Fruit fly (Drosophila melanogaster) Kc167 (cell line): ENCODE results near the gene w.

Experiments used
- Myc ChIP-seq: fragments of >200 bp; optimal IDR thresholded peaks from 2 replicates; lab custom pipeline; 2017; ENCODE audit warnings: missing external identifiers
- Sin3A ChIP-seq: fragments of >200 bp; optimal IDR thresholded peaks from 2 replicates; lab custom pipeline; 2018; ENCODE audit warnings: missing external identifiers
- h ChIP-seq: fragments of >200 bp; optimal IDR thresholded peaks from 3 replicates; lab custom pipeline; 2018; ENCODE audit warnings: missing external identifiers
- insv ChIP-seq: fragments of >200 bp; optimal IDR thresholded peaks from 3 replicates; lab custom pipeline; 2018; ENCODE audit warnings: missing external identifiers
- psq ChIP-seq: fragments of >200 bp; optimal IDR thresholded peaks from 2 replicates; lab custom pipeline; 2017; ENCODE audit warnings: missing external identifiers
- ttk ChIP-seq: sonication (Bioruptor generic); optimal IDR thresholded peaks from 2 replicates; lab custom pipeline; 2017; ENCODE audit warnings: missing external identifiers

The w gene

DNA sequence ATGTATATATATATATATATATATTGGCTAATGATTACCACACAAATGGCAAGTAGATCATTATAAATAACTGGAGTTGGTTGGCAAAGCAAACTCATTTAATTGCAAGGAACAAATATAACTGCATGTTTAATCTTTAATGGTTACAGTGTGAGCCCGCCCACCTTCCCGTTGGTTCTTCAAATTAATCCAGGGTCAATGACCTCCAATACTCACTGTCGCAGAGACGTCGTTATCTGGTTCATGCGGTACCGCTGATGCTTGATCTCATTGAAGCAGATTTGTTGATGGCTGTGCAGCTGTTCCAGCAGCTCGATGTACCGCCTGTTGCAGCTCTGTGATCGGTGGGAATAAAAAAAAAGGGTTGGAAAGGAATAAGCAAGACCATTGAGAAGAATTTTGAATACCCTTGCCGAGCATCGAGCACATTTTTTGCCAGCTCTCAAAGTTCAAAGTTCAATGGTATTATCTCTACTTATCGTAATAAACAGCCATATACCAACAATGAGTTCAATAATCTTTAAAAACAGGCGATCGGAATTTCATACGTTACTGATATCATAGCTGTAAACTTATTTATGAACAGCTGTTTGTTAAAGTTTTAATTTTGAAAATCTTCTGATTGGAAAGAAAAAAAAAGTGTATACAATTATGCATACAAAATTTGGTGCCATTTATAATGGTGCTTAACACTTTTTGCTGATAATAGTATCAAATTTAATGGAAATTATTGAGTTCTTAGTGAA is 7.8 kb downstream of the w start:
- TF ChIP-seq h (lab: Kevin White, UChicago) = no peak
- no peak for TF ChIP-seq Myc (lab: Kevin White, UChicago)
- no peak for TF ChIP-seq psq (lab: Kevin White, UChicago)
- TF ChIP-seq ttk (lab: Kevin White, UChicago) = no peak

DNA sequence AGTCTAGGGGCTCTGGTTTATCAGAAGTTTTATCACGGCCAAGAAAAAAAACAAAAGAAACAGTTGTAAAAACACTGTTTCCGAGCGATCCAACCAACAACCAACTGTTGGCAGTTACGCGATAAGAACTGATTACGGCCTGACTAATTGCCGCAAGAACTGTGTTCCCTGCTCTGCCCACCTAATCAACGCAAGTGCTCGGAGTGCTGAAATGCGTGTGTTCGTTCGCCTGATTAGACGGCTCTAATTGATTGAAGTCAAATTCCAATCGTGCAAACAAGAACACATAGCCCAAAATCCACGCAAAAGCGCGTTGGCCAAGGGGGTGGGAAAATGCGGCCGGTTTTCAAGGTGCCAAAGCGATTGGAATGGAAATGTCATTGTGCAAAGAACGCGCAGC is 8.4 kb downstream of the w start:
- TF ChIP-seq psq (lab: Kevin White, UChicago) = no peak
- TF ChIP-seq insv (lab: Kevin White, UChicago) = no peak
- no peak for TF ChIP-seq Sin3A (lab: Kevin White, UChicago)
- no peak for TF ChIP-seq h (lab: Kevin White, UChicago)
- no peak for TF ChIP-seq Myc (lab: Kevin White, UChicago)
- no peak for TF ChIP-seq ttk (lab: Kevin White, UChicago)

DNA sequence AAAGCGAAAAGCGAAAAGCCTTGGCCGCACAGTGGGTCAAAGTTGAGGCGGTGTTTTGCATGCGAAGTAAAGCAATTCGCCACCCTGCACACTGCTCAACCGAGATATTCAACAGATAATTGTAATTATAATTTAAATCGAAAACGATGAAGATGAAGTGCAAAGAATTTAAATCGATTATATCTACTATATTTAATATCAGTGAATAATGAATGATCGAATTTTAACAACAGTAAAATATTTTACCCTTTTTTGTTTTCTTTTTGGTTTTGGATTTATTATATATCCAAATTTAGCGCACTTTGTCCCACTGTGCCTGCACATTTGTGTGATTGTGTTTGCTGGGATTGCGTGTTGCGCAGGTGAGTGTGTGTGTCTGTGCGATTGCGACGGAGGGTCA is 9.0 kb downstream of the w start:
- TF ChIP-seq Sin3A (lab: Kevin White, UChicago) = no peak

DNA sequence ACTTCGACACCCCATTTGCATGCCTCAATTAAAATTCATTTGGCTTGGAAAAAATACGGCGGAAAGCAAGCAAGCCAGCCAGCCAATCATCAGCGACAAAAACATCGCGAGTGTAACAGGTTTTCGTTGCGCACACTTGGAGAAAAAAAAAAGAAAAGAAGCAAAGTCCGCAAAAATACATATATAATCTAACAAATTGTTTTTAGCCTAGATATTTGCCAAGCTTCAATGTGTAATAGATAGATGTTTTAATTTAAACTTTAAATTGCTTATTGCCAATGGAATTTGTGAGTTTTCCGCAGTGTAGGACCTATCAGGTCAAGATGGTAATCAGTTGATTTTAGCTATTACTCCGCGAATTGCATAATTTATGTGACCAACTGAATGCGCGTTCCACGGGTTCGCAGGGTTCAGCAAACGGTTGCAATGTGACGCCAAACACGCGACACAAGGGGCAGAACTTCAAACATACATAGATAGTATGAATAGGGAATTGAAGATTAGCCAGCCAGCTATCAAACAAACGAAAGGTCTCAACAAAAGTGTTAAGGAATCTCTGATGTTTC is 9.6 kb downstream of the w start:
- TF ChIP-seq h (lab: Kevin White, UChicago) = no peak
- no peak for TF ChIP-seq psq (lab: Kevin White, UChicago)
- no peak for TF ChIP-seq Sin3A (lab: Kevin White, UChicago)
- TF ChIP-seq ttk (lab: Kevin White, UChicago) = no peak
- TF ChIP-seq Myc (lab: Kevin White, UChicago) = no peak
- no peak for TF ChIP-seq insv (lab: Kevin White, UChicago)

DNA sequence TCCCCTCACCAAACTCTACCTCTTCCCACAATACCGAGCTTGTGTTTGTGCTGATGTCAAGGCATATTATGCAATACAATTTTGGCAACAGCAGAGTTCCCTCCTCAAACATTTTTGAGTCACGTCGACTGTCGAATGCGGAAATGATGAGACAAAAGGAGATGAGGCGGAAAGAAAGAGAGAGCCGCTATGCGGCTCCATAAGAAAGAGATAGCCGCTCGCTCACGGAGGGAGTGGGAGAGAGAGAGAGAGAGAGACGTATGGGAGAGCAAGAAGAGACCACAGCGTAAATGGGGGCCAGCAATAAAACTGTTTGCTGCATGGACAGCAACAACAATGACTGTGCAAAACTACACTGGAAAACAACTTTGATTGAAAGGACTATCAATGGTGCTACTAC is 30.8 kb downstream of the w start:
- TF ChIP-seq psq (lab: Kevin White, UChicago) (no peak), h (lab: Kevin White, UChicago) (no peak), insv (lab: Kevin White, UChicago) (no peak), Myc (lab: Kevin White, UChicago) (no peak), ttk (lab: Kevin White, UChicago) (no peak), Sin3A (lab: Kevin White, UChicago) (no peak)

DNA sequence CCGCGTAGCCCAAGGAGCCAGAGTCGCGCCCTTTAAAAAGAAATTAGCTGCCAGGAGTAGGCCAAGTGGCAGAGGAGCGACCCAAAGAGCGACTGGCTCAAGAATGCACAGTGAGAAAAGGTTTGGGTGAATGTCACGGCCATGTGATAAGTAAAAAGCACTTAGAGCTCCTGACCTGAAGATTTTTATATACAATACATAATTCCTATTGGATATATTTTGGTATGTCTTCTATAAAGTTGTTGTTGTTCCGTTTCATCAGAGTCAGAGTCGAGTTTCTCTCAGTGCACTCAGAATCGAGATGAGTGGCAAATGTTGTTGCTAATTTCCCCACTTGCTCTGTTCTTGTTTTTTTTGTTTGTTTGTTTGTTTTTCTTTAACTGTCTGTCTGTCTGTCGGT is 35.1 kb downstream of the w start:
- TF ChIP-seq psq (lab: Kevin White, UChicago) (no peak), Sin3A (lab: Kevin White, UChicago) (no peak), Myc (lab: Kevin White, UChicago) (no peak), insv (lab: Kevin White, UChicago) (no peak), ttk (lab: Kevin White, UChicago) (no peak), h (lab: Kevin White, UChicago) (no peak)

DNA sequence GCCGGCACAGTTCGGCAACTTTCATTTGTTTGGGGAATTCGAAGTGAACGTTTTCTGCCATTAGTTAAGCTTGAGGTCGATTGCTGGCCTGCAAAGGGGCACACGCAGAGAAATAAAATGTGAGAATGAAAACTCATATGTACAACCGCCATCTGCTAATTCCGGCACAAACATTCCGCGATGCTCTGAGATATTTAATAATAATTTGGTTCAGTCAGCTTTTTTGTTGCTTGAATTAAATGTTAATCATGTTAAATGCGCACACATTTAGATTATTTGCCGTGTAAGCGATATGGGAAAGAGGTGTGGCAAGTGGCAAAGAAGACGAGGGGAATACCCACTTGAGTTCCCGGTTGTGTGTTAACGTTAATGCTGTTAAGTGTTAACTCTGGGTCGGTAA is 38.9 kb downstream of the w start:
- TF ChIP-seq Sin3A (lab: Kevin White, UChicago) = no peak
- TF ChIP-seq psq (lab: Kevin White, UChicago) = no peak
- no peak for TF ChIP-seq Myc (lab: Kevin White, UChicago)
- no peak for TF ChIP-seq ttk (lab: Kevin White, UChicago)
- no peak for TF ChIP-seq h (lab: Kevin White, UChicago)
- no peak for TF ChIP-seq insv (lab: Kevin White, UChicago)

DNA sequence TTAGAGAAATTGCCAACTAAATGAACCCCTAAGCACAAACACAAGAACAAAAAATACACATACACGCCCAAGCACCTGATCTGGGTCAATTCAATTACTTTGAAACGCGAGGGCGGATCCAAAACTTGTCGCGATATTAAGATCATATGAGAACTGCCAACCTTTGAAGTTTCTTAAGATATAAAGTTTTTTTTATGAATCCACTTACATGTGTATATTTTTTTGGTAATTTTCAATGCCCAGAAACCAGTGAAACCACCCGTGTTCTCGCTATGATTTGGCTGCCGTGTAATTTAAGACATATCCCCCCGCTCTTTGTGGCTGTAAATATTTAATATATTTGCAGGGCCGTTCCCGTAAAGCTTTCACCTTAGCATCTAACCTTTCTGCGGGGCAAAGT is 46.6 kb downstream of the w start:
- TF ChIP-seq Myc (lab: Kevin White, UChicago) (no peak), Sin3A (lab: Kevin White, UChicago) (no peak), ttk (lab: Kevin White, UChicago) (no peak), psq (lab: Kevin White, UChicago) (no peak), h (lab: Kevin White, UChicago) (no peak), insv (lab: Kevin White, UChicago) (no peak)

DNA sequence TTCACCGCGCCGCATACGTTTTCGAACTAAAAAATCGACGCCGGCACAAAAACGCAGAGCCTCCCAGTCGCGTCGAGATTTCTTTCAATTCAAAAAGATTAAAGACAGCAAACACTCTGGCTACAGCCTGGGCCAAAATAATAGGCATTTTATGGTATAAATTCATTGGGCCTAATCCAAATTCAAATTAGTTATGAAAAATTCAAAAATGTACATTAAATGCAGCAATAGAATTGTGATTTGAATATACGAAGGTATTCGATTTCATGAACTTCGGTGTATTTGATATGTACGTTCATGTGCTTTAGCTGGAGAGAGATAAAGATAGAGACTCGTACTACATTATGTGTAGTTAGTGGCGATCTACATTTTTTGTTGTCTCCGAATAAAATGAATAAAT is 52.2 kb downstream of the w start, which contains the start of gene Syx4:
TSS of gene Syx4 (minus strand) at position 35 of the 400 bp plus-strand sequence.
- no peak for TF ChIP-seq Myc (lab: Kevin White, UChicago)
- TF ChIP-seq Sin3A (lab: Kevin White, UChicago) = no peak
- TF ChIP-seq psq (lab: Kevin White, UChicago) = no peak
- TF ChIP-seq h (lab: Kevin White, UChicago) = no peak
- TF ChIP-seq insv (lab: Kevin White, UChicago) = no peak
- no peak for TF ChIP-seq ttk (lab: Kevin White, UChicago)

DNA sequence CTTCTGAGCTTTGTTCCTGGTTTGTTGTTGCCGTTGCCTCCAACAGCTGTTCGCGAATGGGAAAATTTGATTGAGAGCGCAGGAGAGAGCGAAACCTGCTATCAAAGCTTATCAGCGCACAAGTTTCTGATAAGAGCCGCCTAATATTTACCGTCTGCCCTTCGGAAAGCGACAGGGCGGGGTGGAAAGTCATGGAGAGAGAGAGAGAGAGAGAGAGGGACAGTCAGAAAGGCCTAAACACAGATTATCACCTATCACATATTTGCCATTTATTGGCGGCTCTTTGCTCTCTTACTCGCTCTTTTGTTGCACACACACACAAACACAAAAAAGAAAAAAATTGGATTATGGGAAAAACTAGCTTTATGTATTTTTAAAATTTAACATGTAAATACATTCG is 52.7 kb downstream of the w start:
- no peak for TF ChIP-seq psq (lab: Kevin White, UChicago)
- no peak for TF ChIP-seq ttk (lab: Kevin White, UChicago)
- no peak for TF ChIP-seq Sin3A (lab: Kevin White, UChicago)
- no peak for TF ChIP-seq h (lab: Kevin White, UChicago)
- TF ChIP-seq Myc (lab: Kevin White, UChicago) = no peak
- TF ChIP-seq insv (lab: Kevin White, UChicago) = no peak

DNA sequence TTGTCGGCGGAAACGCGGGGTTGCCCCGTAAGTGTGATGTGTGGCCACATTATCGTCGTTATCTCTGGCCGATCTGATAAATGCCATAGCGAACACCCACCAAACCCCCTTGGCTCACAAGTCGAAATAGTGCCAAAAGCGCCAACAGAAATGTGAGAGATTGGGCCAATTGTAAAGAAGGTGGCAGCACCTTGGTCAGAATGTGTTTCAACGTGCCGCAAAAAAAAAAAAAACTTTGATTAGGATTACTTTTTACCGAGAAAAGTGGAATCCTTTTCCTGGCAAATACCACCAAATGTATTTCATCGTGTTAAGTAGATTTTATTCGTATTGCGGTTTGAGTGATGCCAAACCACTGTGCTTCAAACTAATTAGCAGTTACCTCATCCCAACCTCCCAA is 53.2 kb downstream of the w start:
- no peak for TF ChIP-seq ttk (lab: Kevin White, UChicago)
- no peak for TF ChIP-seq psq (lab: Kevin White, UChicago)
- no peak for TF ChIP-seq Myc (lab: Kevin White, UChicago)
- TF ChIP-seq h (lab: Kevin White, UChicago) = no peak
- TF ChIP-seq Sin3A (lab: Kevin White, UChicago) = no peak
- TF ChIP-seq insv (lab: Kevin White, UChicago) = no peak

DNA sequence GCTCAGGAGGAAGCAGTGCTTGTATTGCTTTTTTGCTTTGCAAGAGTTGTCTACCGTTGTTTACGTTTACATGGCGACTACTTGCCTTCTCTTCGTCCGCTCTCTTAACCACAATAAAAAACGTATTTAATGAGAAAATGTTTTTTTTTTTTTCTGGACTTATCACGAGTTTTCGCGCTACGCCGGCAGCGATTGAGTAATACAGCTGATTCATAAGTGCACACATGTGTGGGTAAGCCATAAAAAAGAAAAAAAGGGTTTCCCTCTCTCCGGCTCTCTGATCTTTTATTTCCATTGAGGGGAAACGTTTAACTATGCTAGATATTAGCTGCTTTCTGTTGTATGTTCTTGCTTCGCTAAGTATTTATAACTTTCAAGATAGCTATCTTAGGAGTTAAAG is 54.2 kb downstream of the w start:
- no peak for TF ChIP-seq Sin3A (lab: Kevin White, UChicago)
- no peak for TF ChIP-seq Myc (lab: Kevin White, UChicago)
- no peak for TF ChIP-seq insv (lab: Kevin White, UChicago)
- TF ChIP-seq psq (lab: Kevin White, UChicago) = no peak
- TF ChIP-seq h (lab: Kevin White, UChicago) = no peak
- no peak for TF ChIP-seq ttk (lab: Kevin White, UChicago)
